Fruit fly (Drosophila melanogaster): ENCODE measurements around the gene CG12708.

The CG12708 gene

dm6 chrX:15626279-15626678, 49.0 kb upstream of the CG12708 start (continued):
- TF ChIP-seq CG7372 (GFP tag; IDR thresholded peaks at IDR 0.05) (no peak), CG11560 (tag; IDR thresholded peaks at IDR 0.05) (no peak), repo (GFP tag; optimal IDR thresholded peaks at IDR 0.05) (no peak), D (optimal IDR thresholded peaks at IDR 0.05) (no peak), D (GFP tag; optimal IDR thresholded peaks at IDR 0.05) (no peak), tgo (GFP tag; IDR thresholded peaks at IDR 0.05) (no peak), Poxn (GFP tag; IDR thresholded peaks at IDR 0.05) (no peak), emc (GFP tag; optimal IDR thresholded peaks at IDR 0.05) (no peak), knrl (GFP tag; IDR thresholded peaks at IDR 0.05; ENCODE audit: partially characterized antibody) (peak; percentile 44; the same call in 2 of the 3 replicates), pnt (GFP tag; optimal IDR thresholded peaks at IDR 0.05) (no peak), Dll (GFP tag; IDR thresholded peaks at IDR 0.05; ENCODE audit: partially characterized antibody) (no peak), Tbp (GFP tag; optimal IDR thresholded peaks at IDR 0.05) (no peak), CG30431 (GFP tag; optimal IDR thresholded peaks at IDR 0.05) (no peak), CG10543 (GFP tag; optimal IDR thresholded peaks at IDR 0.05) (peak; percentile 73), toy (GFP tag; IDR thresholded peaks at IDR 0.05) (no peak), crol (GFP tag; IDR thresholded peaks at IDR 0.05) (peak; percentile 9; the same call in 1 of the 2 replicates), fu2 (GFP tag; optimal IDR thresholded peaks at IDR 0.05) (no peak), sisA (GFP tag; IDR thresholded peaks at IDR 0.05) (no peak), cato (GFP tag; optimal IDR thresholded peaks at IDR 0.05; ENCODE audit: borderline replicate concordance) (no peak), dan (GFP tag; IDR thresholded peaks at IDR 0.05) (no peak), NC2β (GFP tag; optimal IDR thresholded peaks at IDR 0.05) (no peak), CG10959 (GFP tag; IDR thresholded peaks at IDR 0.05) (peak; percentile 14; the same call in 1 of the 2 replicates), Pdp1 (GFP tag; optimal IDR thresholded peaks at IDR 0.05) (no peak), CG17359 (tag; optimal IDR thresholded peaks at IDR 0.05) (peak; percentile 35), Hr51 (GFP tag; optimal IDR thresholded peaks at IDR 0.05) (no peak), CG6254 (GFP tag; optimal IDR thresholded peaks at IDR 0.05) (no peak), tna (GFP tag; IDR thresholded peaks at IDR 0.05; ENCODE audit: partially characterized antibody) (peak; percentile 24; the same call in 1 of the 2 replicates), CG7271 (tag; optimal IDR thresholded peaks at IDR 0.05) (no peak), pb (GFP tag; optimal IDR thresholded peaks at IDR 0.05) (no peak), CG8944 (GFP tag; optimal IDR thresholded peaks at IDR 0.05) (no peak), CHES-1-like (GFP tag; optimal IDR thresholded peaks at IDR 0.05) (no peak), BEAF-32 (GFP tag; optimal IDR thresholded peaks at IDR 0.05) (no peak), E2f1 (GFP tag; IDR thresholded peaks at IDR 0.05) (no peak), zen2 (GFP tag; IDR thresholded peaks at IDR 0.05; ENCODE audit: partially characterized antibody) (peak; percentile 45; the same call in 1 of the 3 replicates), CG30020 (tag; optimal IDR thresholded peaks at IDR 0.05) (no peak), ewg (GFP tag; optimal IDR thresholded peaks at IDR 0.05) (no peak), ro (GFP tag; IDR thresholded peaks at IDR 0.05) (no peak), chn (GFP tag; optimal IDR thresholded peaks at IDR 0.05) (no peak), dmrt99B (tag; optimal IDR thresholded peaks at IDR 0.05) (peak; percentile 21), chm (GFP tag; IDR thresholded peaks at IDR 0.05) (0 out of 2 replicates have a peak, but pooled peaks have one; percentile 61), CG18262 (tag; optimal IDR thresholded peaks at IDR 0.05) (peak; percentile 4), Lhr (GFP tag; optimal IDR thresholded peaks at IDR 0.05) (no peak), Ada2b (GFP tag; IDR thresholded peaks at IDR 0.05) (peak; percentile 18; the same call in 1 of the 2 replicates), CG15479 (GFP tag; optimal IDR thresholded peaks at IDR 0.05) (peak; percentile 52), stwl (tag; optimal IDR thresholded peaks at IDR 0.05) (peak; percentile 19), PHDP (tag; optimal IDR thresholded peaks at IDR 0.05) (no peak), CG9215 (GFP tag; IDR thresholded peaks at IDR 0.05) (no peak), Fer3 (tag; optimal IDR thresholded peaks at IDR 0.05) (no peak), Asciz (GFP tag; optimal IDR thresholded peaks at IDR 0.05) (no peak), jing (GFP tag; optimal IDR thresholded peaks at IDR 0.05) (no peak), Dek (tag; optimal IDR thresholded peaks at IDR 0.05) (no peak)
